Worm (Caenorhabditis elegans): ENCODE results near the gene F46C3.7.

- no peak for TF ChIP-seq F13C5.2 (tag; optimal IDR thresholded peaks at IDR 0.05)
- no peak for TF ChIP-seq sea-1 (GFP tag; conservative IDR thresholded peaks at IDR 0.05)
- no peak for TF ChIP-seq ceh-36 (tag; optimal IDR thresholded peaks at IDR 0.05)
- no peak for TF ChIP-seq ama-1 (optimal IDR thresholded peaks at IDR 0.05)
Observed at ce11 chrX:11474149-11474585, 34.3 kb downstream of the F46C3.7 start.
